Fruit fly (Drosophila melanogaster) whole organism, pupa: ENCODE data around the gene xit.

Source experiments
- CG13204 ChIP-seq: fragments of 200-800 bp; sonication (Bioruptor generic); optimal IDR thresholded peaks from 2 replicates; lab custom pipeline; 2018; ENCODE audit warnings: missing biosample characterization, mild to moderate bottlenecking, missing genetic modification characterization, moderate library complexity
- CG14655 ChIP-seq: fragments of 200-800 bp; sonication (Bioruptor generic); optimal IDR thresholded peaks from 3 replicates; lab custom pipeline; 2017; ENCODE audit warnings: mild to moderate bottlenecking, missing biosample characterization, missing genetic modification reagents, missing genetic modification characterization
- CG17806 ChIP-seq: fragments of 200-800 bp; sonication (Bioruptor generic); optimal IDR thresholded peaks from 2 replicates; lab custom pipeline; 2018; ENCODE audit warnings: missing biosample characterization, mild to moderate bottlenecking, missing genetic modification characterization, moderate library complexity
- CG9948 ChIP-seq: fragments of 200-800 bp; sonication (Bioruptor generic); optimal IDR thresholded peaks from 2 replicates; lab custom pipeline; 2018; ENCODE audit warnings: missing biosample characterization, mild to moderate bottlenecking, missing genetic modification characterization, moderate library complexity
- D1 ChIP-seq: fragments of 200-800 bp; sonication (Bioruptor generic); optimal IDR thresholded peaks from 2 replicates; lab custom pipeline; 2018; ENCODE audit warnings: missing biosample characterization, mild to moderate bottlenecking, missing genetic modification characterization, moderate library complexity
- gl ChIP-seq: fragments of 200-800 bp; sonication (Bioruptor generic); optimal IDR thresholded peaks from 2 replicates; lab custom pipeline; 2018; ENCODE audit warnings: missing biosample characterization, mild to moderate bottlenecking, missing genetic modification characterization
- rn ChIP-seq: fragments of 200-800 bp; sonication (Bioruptor generic); IDR thresholded peaks from 2 replicates; pipeline ENCODE4 v1.3.6; 2022; ENCODE audit warnings: missing biosample characterization, missing genetic modification characterization

- TF ChIP-seq CG13204 (GFP tag; lab: Kevin White, UChicago), result no peak
- no peak for TF ChIP-seq gl (tag; lab: Kevin White, UChicago)
- TF ChIP-seq rn (GFP tag; lab: Robert Waterston, UW), result no peak
- no peak for TF ChIP-seq CG9948 (tag; lab: Kevin White, UChicago)
- TF ChIP-seq CG14655 (GFP tag; lab: Kevin White, UChicago), result peak; percentile 10
- no peak for TF ChIP-seq CG17806 (tag; lab: Kevin White, UChicago)
- TF ChIP-seq D1 (tag; lab: Kevin White, UChicago), result no peak
These were observed 17.5 kb upstream of the xit start, which contains the start of the genes C3G and pod1 for dm6 chrX:6803312-6803794.
